Fruit fly (Drosophila melanogaster): ENCODE data around the gene Cp15.

The Cp15 gene

DNA sequence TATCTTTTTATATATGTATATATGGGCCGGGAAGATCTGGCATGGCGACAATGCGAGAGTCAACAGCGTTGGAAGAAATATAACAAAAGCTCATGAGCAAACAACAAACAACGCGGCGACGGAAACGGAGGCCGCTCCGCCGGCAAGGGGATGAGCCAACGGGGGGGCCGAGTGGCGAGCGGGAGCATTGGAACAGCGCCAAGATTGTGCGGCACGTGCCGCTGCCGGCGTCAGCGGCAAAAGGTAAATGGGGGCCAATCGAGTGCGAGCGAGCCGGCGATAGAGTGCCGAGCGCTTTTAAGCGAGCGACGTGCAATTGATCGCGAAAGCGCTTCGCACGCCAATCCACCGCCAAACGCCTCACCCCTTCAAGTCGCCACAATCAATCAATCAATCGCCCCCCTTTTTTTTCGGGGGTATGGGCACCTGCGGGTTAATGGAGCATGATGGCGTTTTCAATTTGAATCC lies 31.8 kb upstream of the Cp15 start (continued):
- TF ChIP-seq CG18599 (GFP tag; optimal IDR thresholded peaks at IDR 0.05) = peak; percentile 88
- TF ChIP-seq pfk (GFP tag; optimal IDR thresholded peaks at IDR 0.05) = peak; percentile 46
- peak; percentile 70 for TF ChIP-seq CG6854 (GFP tag; optimal IDR thresholded peaks at IDR 0.05)
- TF ChIP-seq chn (GFP tag; optimal IDR thresholded peaks at IDR 0.05) = no peak
- TF ChIP-seq Ssrp (tag; optimal IDR thresholded peaks at IDR 0.05) = peak; percentile 7
- TF ChIP-seq Atf6 (GFP tag; IDR thresholded peaks at IDR 0.05) = peak; percentile 67
- no peak for TF ChIP-seq HLH4C (GFP tag; IDR thresholded peaks at IDR 0.05; ENCODE audit: partially characterized antibody)
- peak; percentile 71 for TF ChIP-seq CG12659 (GFP tag; optimal IDR thresholded peaks at IDR 0.05)
- TF ChIP-seq Eip74EF (GFP tag; optimal IDR thresholded peaks at IDR 0.05) = peak in 1 of 2 experiments; percentile 57
- TF ChIP-seq D19A (tag; optimal IDR thresholded peaks at IDR 0.05) = peak; percentile 48
- peak; percentile 56 for TF ChIP-seq CG33213 (GFP tag; optimal IDR thresholded peaks at IDR 0.05)
- peak; percentile 34 for TF ChIP-seq CG17829 (tag; optimal IDR thresholded peaks at IDR 0.05)
- TF ChIP-seq CG4328 (GFP tag; optimal IDR thresholded peaks at IDR 0.05) = peak; percentile 78
- no peak for TF ChIP-seq p53 (GFP tag; optimal IDR thresholded peaks at IDR 0.05)
- peak; percentile 46 for TF ChIP-seq CG4424 (GFP tag; optimal IDR thresholded peaks at IDR 0.05)
- 0 out of 2 replicates have a peak, but pooled peaks have one; percentile 28 for TF ChIP-seq dimm (GFP tag; IDR thresholded peaks at IDR 0.05)
- peak; percentile 37 for TF ChIP-seq pho (GFP tag; optimal IDR thresholded peaks at IDR 0.05)
- peak; percentile 62 for TF ChIP-seq NfI (GFP tag; optimal IDR thresholded peaks at IDR 0.05)
- TF ChIP-seq sr (GFP tag; IDR thresholded peaks at IDR 0.05) = peak; percentile 48; the same call in 1 of the 3 replicates
- TF ChIP-seq zen2 (GFP tag; IDR thresholded peaks at IDR 0.05; ENCODE audit: partially characterized antibody) = 0 out of 3 replicates have a peak, but pooled peaks have one; percentile 15
- peak; percentile 55 for TF ChIP-seq Sox102F (GFP tag; optimal IDR thresholded peaks at IDR 0.05)
- peak; percentile 67 for TF ChIP-seq GATAe (GFP tag; conservative IDR thresholded peaks at IDR 0.05)
- TF ChIP-seq CG33557 (GFP tag; optimal IDR thresholded peaks at IDR 0.05) = peak; percentile 66
- no peak for TF ChIP-seq CG32772 (GFP tag; IDR thresholded peaks at IDR 0.05)
- peak; percentile 27 for TF ChIP-seq Xbp1 (GFP tag; optimal IDR thresholded peaks at IDR 0.05)
- peak; percentile 19 for TF ChIP-seq Bteb2 (GFP tag; optimal IDR thresholded peaks at IDR 0.05)
- peak; percentile 83 for TF ChIP-seq Fer1 (GFP tag; optimal IDR thresholded peaks at IDR 0.05)
- TF ChIP-seq luna (GFP tag; optimal IDR thresholded peaks at IDR 0.05) = no peak
- peak; percentile 49 for TF ChIP-seq abd-A (tag; optimal IDR thresholded peaks at IDR 0.05)
- TF ChIP-seq vvl (GFP tag; IDR thresholded peaks at IDR 0.05) = peak; percentile 59; the same call in 1 of the 2 replicates
- TF ChIP-seq fd64A (GFP tag; optimal IDR thresholded peaks at IDR 0.05) = peak; percentile 86
- peak; percentile 62; the same call in 2 of the 3 replicates for TF ChIP-seq zfh1 (GFP tag; IDR thresholded peaks at IDR 0.05)
- TF ChIP-seq CG2202 (tag; optimal IDR thresholded peaks at IDR 0.05) = peak; percentile 61
- TF ChIP-seq CG14014 (GFP tag; IDR thresholded peaks at IDR 0.05) = peak; percentile 67; the same call in 1 of the 2 replicates
- no peak for TF ChIP-seq D (optimal IDR thresholded peaks at IDR 0.05)
- TF ChIP-seq D (GFP tag; optimal IDR thresholded peaks at IDR 0.05) = peak; percentile 59
- TF ChIP-seq row (GFP tag; IDR thresholded peaks at IDR 0.05) = no peak; the same call in 2 of the 3 replicates
- peak; percentile 42 for TF ChIP-seq CG2116 (GFP tag; optimal IDR thresholded peaks at IDR 0.05)
- TF ChIP-seq phol (tag; optimal IDR thresholded peaks at IDR 0.05) = no peak
- peak; percentile 61 for TF ChIP-seq CG7928 (GFP tag; optimal IDR thresholded peaks at IDR 0.05)
- 0 out of 2 replicates have a peak, but pooled peaks have one; percentile 12 for TF ChIP-seq CG11247 (GFP tag; IDR thresholded peaks at IDR 0.05)
- no peak for TF ChIP-seq tll (GFP tag; optimal IDR thresholded peaks at IDR 0.05)
- TF ChIP-seq hkb (optimal IDR thresholded peaks at IDR 0.05) = no peak
- TF ChIP-seq hkb (GFP tag; IDR thresholded peaks at IDR 0.05) = peak; percentile 64
- TF ChIP-seq Chrac-16 (GFP tag; optimal IDR thresholded peaks at IDR 0.05) = peak; percentile 1
- peak; percentile 39 for TF ChIP-seq grn (GFP tag; optimal IDR thresholded peaks at IDR 0.05)
- TF ChIP-seq Pdp1 (GFP tag; optimal IDR thresholded peaks at IDR 0.05) = peak in 1 of 2 experiments; percentile 38
- TF ChIP-seq CG4820 (GFP tag; optimal IDR thresholded peaks at IDR 0.05) = peak; percentile 3
- TF ChIP-seq CG10979 (tag; optimal IDR thresholded peaks at IDR 0.05) = peak; percentile 21

Data from whole organism, embryonic.